Worm (Caenorhabditis elegans) whole organism, young adult: ENCODE data around the gene chil-19.

ENCODE experiments used
- F22D6.2 ChIP-seq: sonication (generic microtip); optimal IDR thresholded peaks from 2 replicates; lab custom pipeline; 2016; ENCODE audit warnings: mild to moderate bottlenecking, missing genetic modification characterization, missing compliant biosample characterization
- F49E8.2 ChIP-seq: sonication (generic microtip); optimal IDR thresholded peaks from 3 replicates; lab custom pipeline; 2017; ENCODE audit warnings: missing genetic modification characterization, mild to moderate bottlenecking, missing compliant biosample characterization, antibody characterized with exemption, moderate library complexity; ENCODE audit not compliant: insufficient read depth
- K11D2.4 ChIP-seq: fragments of 200-800 bp; sonication (Bioruptor generic); IDR thresholded peaks from 2 replicates; pipeline ENCODE4 v1.3.6; 2022; ENCODE audit warnings: missing genetic modification reagents, missing genetic modification characterization, missing compliant biosample characterization
- T26A5.8 ChIP-seq: sonication (generic microtip); optimal IDR thresholded peaks from 2 replicates; lab custom pipeline; 2016; ENCODE audit warnings: missing genetic modification characterization, missing compliant biosample characterization
- Y67H2A.10 ChIP-seq: fragments of 200-800 bp; sonication (Bioruptor generic); conservative IDR thresholded peaks from 2 replicates; pipeline ENCODE4 v1.3.6; 2022; ENCODE audit warnings: missing genetic modification reagents, missing genetic modification characterization, missing compliant biosample characterization
- Y95B8A.8 ChIP-seq: fragments of 200-800 bp; sonication (Bioruptor generic); IDR thresholded peaks from 2 replicates; pipeline ENCODE4 v1.3.6; 2022; ENCODE audit warnings: missing genetic modification reagents, missing genetic modification characterization, missing compliant biosample characterization
- akir-1 ChIP-seq: fragments of 200-800 bp; sonication (Bioruptor generic); optimal IDR thresholded peaks from 2 replicates; lab custom pipeline; 2018; ENCODE audit warnings: mild to moderate bottlenecking, missing genetic modification characterization, moderate library complexity, missing compliant biosample characterization
- atf-7 ChIP-seq: sonication (generic microtip); optimal IDR thresholded peaks from 2 replicates; lab custom pipeline; 2017; ENCODE audit warnings: mild to moderate bottlenecking, missing genetic modification characterization, missing compliant biosample characterization
- bed-2 ChIP-seq: fragments of 200-800 bp; sonication (Bioruptor generic); IDR thresholded peaks from 2 replicates; pipeline ENCODE4 v1.3.6; 2022; ENCODE audit warnings: missing genetic modification reagents, missing genetic modification characterization, missing compliant biosample characterization
- cebp-2 ChIP-seq: fragments of 200-800 bp; sonication (Bioruptor generic); IDR thresholded peaks from 2 replicates; pipeline ENCODE4 v1.3.6; 2022; ENCODE audit warnings: missing genetic modification characterization, missing compliant biosample characterization
- ceh-27 ChIP-seq: fragments of 200-800 bp; sonication (Bioruptor generic); optimal IDR thresholded peaks from 2 replicates; lab custom pipeline; 2018; ENCODE audit warnings: mild to moderate bottlenecking, missing genetic modification characterization, moderate library complexity, missing compliant biosample characterization
- ceh-58 ChIP-seq: fragments of 200-800 bp; sonication (Bioruptor generic); IDR thresholded peaks from 2 replicates; pipeline ENCODE4 v1.3.6; 2022; ENCODE audit warnings: missing genetic modification characterization, missing compliant biosample characterization
- dox-1 ChIP-seq: fragments of 200-800 bp; sonication (Bioruptor generic); IDR thresholded peaks from 2 replicates; pipeline ENCODE4 v1.3.6; 2022; ENCODE audit warnings: missing genetic modification reagents, missing genetic modification characterization, missing compliant biosample characterization
- dpl-1 ChIP-seq: fragments of 150-350 bp; optimal IDR thresholded peaks from 2 replicates; lab custom pipeline; 2014; ENCODE audit warnings: missing biosample characterization, missing genetic modification reagents, missing genetic modification characterization
- hlh-26 ChIP-seq: fragments of 200-800 bp; sonication (Bioruptor generic); conservative IDR thresholded peaks from 2 replicates; pipeline ENCODE4 v1.3.6; 2022; ENCODE audit warnings: missing genetic modification reagents, missing genetic modification characterization, missing compliant biosample characterization
- hmg-1.2 ChIP-seq: fragments of 200-800 bp; sonication (Bioruptor generic); IDR thresholded peaks from 2 replicates; pipeline ENCODE4 v1.3.6; 2022; ENCODE audit warnings: missing genetic modification reagents, missing genetic modification characterization, missing compliant biosample characterization
- hrde-1 ChIP-seq: sonication (generic microtip); optimal IDR thresholded peaks from 2 replicates; lab custom pipeline; 2016; ENCODE audit warnings: missing genetic modification characterization, mild to moderate bottlenecking, missing compliant biosample characterization, moderate library complexity, missing genotype, missing genetic modification reagents, borderline replicate concordance
- lin-26 ChIP-seq: fragments of 200-800 bp; sonication (Bioruptor generic); IDR thresholded peaks from 2 replicates; pipeline ENCODE4 v1.3.6; 2022; ENCODE audit warnings: missing genetic modification reagents, missing genetic modification characterization, missing compliant biosample characterization
- lin-40 ChIP-seq: sonication (generic microtip); optimal IDR thresholded peaks from 2 replicates; lab custom pipeline; 2016; ENCODE audit warnings: missing genetic modification characterization, mild to moderate bottlenecking, missing compliant biosample characterization, missing genotype, missing genetic modification reagents
- lin-54 ChIP-seq: fragments of 200-800 bp; sonication (Bioruptor generic); optimal IDR thresholded peaks from 2 replicates; lab custom pipeline; 2018; ENCODE audit warnings: mild to moderate bottlenecking, missing genetic modification characterization, missing compliant biosample characterization
- lsl-1 ChIP-seq: fragments of 200-800 bp; sonication (Bioruptor generic); optimal IDR thresholded peaks from 2 replicates; lab custom pipeline; 2018; ENCODE audit warnings: mild to moderate bottlenecking, missing genetic modification characterization, moderate library complexity, missing compliant biosample characterization
- madf-6 ChIP-seq: fragments of 200-800 bp; sonication (Bioruptor generic); IDR thresholded peaks from 2 replicates; pipeline ENCODE4 v1.3.6; 2022; ENCODE audit warnings: missing genetic modification reagents, missing genetic modification characterization, missing compliant biosample characterization
- mes-4 ChIP-seq: sonication (generic microtip); optimal IDR thresholded peaks from 2 replicates; lab custom pipeline; 2016; ENCODE audit warnings: missing genotype, missing genetic modification characterization, missing compliant biosample characterization
- nhr-80 ChIP-seq: sonication (generic microtip); optimal IDR thresholded peaks from 2 replicates; lab custom pipeline; 2016; ENCODE audit warnings: missing genetic modification characterization, missing compliant biosample characterization
- rcor-1 ChIP-seq: fragments of 200-800 bp; sonication (Bioruptor generic); IDR thresholded peaks from 2 replicates; pipeline ENCODE4 v1.3.6; 2022; ENCODE audit warnings: missing genetic modification reagents, missing genetic modification characterization, missing compliant biosample characterization
- repo-1 ChIP-seq: sonication (generic microtip); optimal IDR thresholded peaks from 2 replicates; lab custom pipeline; 2017; ENCODE audit warnings: mild to moderate bottlenecking, missing genetic modification characterization, missing compliant biosample characterization
- rpc-1 ChIP-seq, 2 experiments: fragments of 150-350 bp in 1 of 2; sonication (generic microtip) in 1 of 2; optimal IDR thresholded peaks; 2 replicates each; lab custom pipeline; 2014 to 2018; ENCODE audit warnings: missing biosample characterization in 1 of 2, missing genetic modification characterization in 1 of 2, missing genetic modification reagents in 1 of 2, missing genotype in 1 of 2
- snpc-1.3 ChIP-seq: sonication (generic microtip); optimal IDR thresholded peaks from 2 replicates; lab custom pipeline; 2017; ENCODE audit warnings: missing genetic modification characterization, mild to moderate bottlenecking, missing compliant biosample characterization, antibody characterized with exemption, moderate library complexity, missing genotype, missing genetic modification reagents; ENCODE audit not compliant: insufficient read depth
- unc-130 ChIP-seq: sonication (generic microtip); optimal IDR thresholded peaks from 2 replicates; lab custom pipeline; 2016; ENCODE audit warnings: missing genetic modification reagents, missing genetic modification characterization, missing compliant biosample characterization

Gene chil-19

DNA sequence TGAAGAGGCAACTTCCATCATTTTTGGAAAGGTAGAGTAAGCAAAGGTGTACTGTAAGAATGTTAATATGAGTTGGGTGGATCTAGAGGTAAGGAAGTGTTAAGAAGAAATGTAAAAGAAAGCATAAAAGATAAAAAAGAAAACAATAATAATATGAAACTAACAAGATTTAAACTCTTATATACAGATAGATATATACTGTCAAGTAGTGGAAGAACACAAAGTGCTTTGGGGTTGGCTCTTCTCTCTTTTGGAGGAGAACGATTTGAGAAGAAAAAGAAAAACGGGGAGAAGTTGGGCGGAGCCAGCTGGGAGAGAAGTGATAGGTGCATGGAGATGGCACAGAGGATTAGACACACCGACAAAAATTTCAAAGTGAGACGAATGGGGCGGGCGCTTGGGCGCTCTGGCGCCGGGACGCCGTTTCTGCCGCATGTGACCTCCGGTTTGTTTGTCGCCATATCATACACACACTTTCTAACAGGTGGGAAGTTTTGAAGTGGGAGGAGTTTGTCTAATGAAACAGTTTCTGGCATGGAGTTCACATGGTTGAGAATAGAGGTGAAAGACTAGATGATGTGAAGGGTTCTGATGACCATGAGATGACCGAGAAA is 33.2 kb upstream of the chil-19 start, which contains the start of gene T19H5.4 (continued):
- peak; percentile 40 for TF ChIP-seq lin-54 (GFP tag; lab: Kevin White, UChicago)
- TF ChIP-seq, all 124 proteins: peak for 30

- TF ChIP-seq repo-1 (tag; lab: Kevin White, UChicago) = no peak
- TF ChIP-seq snpc-1.3 (tag; lab: Kevin White, UChicago) = no peak
- TF ChIP-seq Y67H2A.10 (GFP tag; lab: Robert Waterston, UW) = no peak
- no peak for TF ChIP-seq cebp-2 (GFP tag; lab: Robert Waterston, UW)
- TF ChIP-seq akir-1 (GFP tag; lab: Kevin White, UChicago) = no peak
- no peak for TF ChIP-seq lin-54 (GFP tag; lab: Kevin White, UChicago)
- TF ChIP-seq lin-40 (tag; lab: Kevin White, UChicago) = no peak
- TF ChIP-seq ceh-58 (GFP tag; lab: Robert Waterston, UW) = no peak
- TF ChIP-seq dox-1 = no peak
- TF ChIP-seq T26A5.8 = no peak
- TF ChIP-seq rcor-1 = no peak
- TF ChIP-seq mes-4 = no peak
- no peak for TF ChIP-seq hmg-1.2 (GFP tag; lab: Robert Waterston, UW)
- TF ChIP-seq K11D2.4 = no peak
Observed at ce11 chrII:9485081-9485730, 31.0 kb upstream of the chil-19 start.

DNA sequence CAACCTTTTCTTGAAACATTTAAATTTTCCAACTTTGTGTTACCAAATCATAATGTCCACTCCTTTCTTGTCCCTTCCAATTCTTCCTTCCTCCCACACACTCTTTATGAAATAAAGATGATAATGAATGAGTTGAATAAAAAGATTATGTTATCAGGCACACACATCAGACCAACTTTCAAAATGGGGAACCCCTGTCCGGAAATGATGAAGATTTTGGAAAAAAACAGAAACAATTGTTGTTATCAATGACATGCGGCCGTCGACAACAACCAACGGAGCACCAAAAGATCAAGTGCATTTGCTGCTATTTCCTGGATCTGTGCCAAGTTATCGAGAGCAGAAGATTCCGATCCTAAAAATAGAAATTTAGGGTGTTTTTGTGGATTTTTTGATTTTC is 29.1 kb upstream of the chil-19 start:
- TF ChIP-seq hrde-1 (no peak), Y95B8A.8 (GFP tag; lab: Robert Waterston, UW) (no peak), hlh-26 (no peak), unc-130 (GFP tag; lab: Kevin White, UChicago) (no peak), ceh-27 (GFP tag; lab: Kevin White, UChicago) (no peak), lin-54 (GFP tag; lab: Kevin White, UChicago) (no peak)

ce11 chrII:9482529-9482928 is 28.3 kb upstream of the chil-19 start:
- TF ChIP-seq F49E8.2 (no peak), atf-7 (peak; percentile 29), nhr-80 (tag; lab: Kevin White, UChicago) (peak; percentile 16)
- TF ChIP-seq, all 124 proteins: peak for 2

- TF ChIP-seq F22D6.2 (tag; lab: Kevin White, UChicago) (no peak), bed-2 (GFP tag; lab: Robert Waterston, UW) (no peak), dpl-1 (GFP tag; lab: Kevin White, UChicago) (no peak), ceh-27 (GFP tag; lab: Kevin White, UChicago) (no peak), madf-6 (no peak), lin-54 (GFP tag; lab: Kevin White, UChicago) (no peak), lsl-1 (GFP tag; lab: Kevin White, UChicago) (no peak), rpc-1 (optimal IDR thresholded peaks at IDR 0.05; lab: Kevin White, UChicago) (no peak), rpc-1 (tag; optimal IDR thresholded peaks at IDR 0.05; lab: Kevin White, UChicago) (no peak), K11D2.4 (no peak), Y95B8A.8 (GFP tag; lab: Robert Waterston, UW) (no peak)
- TF ChIP-seq, all 124 proteins: peak for 0
Observed at ce11 chrII:9481427-9481826, 27.2 kb upstream of the chil-19 start.

DNA sequence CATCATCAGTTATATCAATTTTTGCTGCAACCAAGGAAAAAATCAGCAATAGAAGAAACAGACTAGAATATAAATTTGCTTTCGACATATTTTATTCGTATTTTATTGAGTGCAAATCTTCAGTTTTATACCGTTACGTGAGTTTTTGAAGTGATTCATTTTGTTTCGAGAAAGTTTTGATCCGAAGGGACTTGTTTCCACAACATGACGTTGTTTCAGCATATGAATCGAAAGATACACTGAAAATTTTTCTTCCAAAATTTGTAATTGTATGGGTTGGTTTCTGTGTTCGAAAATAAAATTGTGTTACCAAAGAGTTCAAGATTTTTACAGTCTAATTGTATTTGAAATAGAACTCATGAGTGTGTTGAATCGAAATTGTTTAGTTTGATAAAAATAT is 25.8 kb upstream of the chil-19 start, which contains the start of gene T19H5.7:
T19H5.7 (minus strand) TSS at position 101 of the 400 bp plus-strand sequence.
- TF ChIP-seq lin-26 = no peak
